Worm (Caenorhabditis elegans) whole organism, late embryonic: ENCODE results near the gene gck-2.

Experiments used
- C08G9.2 ChIP-seq: sonication (generic microtip); optimal IDR thresholded peaks from 2 replicates; lab custom pipeline; 2016; ENCODE audit warnings: mild to moderate bottlenecking, missing genetic modification characterization, moderate library complexity, missing compliant biosample characterization
- F13H6.1 ChIP-seq: sonication (generic microtip); optimal IDR thresholded peaks from 2 replicates; lab custom pipeline; 2016; ENCODE audit warnings: missing genetic modification characterization, missing compliant biosample characterization
- K02D7.2 ChIP-seq: sonication (generic microtip); optimal IDR thresholded peaks from 2 replicates; lab custom pipeline; 2017; ENCODE audit warnings: mild to moderate bottlenecking, missing genetic modification characterization, missing compliant biosample characterization
- K09A11.1 ChIP-seq: sonication (generic microtip); optimal IDR thresholded peaks from 2 replicates; lab custom pipeline; 2017; ENCODE audit warnings: antibody characterized with exemption, mild to moderate bottlenecking, missing genetic modification characterization, missing compliant biosample characterization; ENCODE audit not compliant: insufficient read depth
- T23F11.4 ChIP-seq: fragments of 200-800 bp; sonication (Bioruptor generic); optimal IDR thresholded peaks from 2 replicates; lab custom pipeline; 2018; ENCODE audit warnings: mild to moderate bottlenecking, missing genetic modification characterization, missing compliant biosample characterization
- Y22D7AL.16 ChIP-seq: sonication (generic microtip); optimal IDR thresholded peaks from 2 replicates; lab custom pipeline; 2016; ENCODE audit warnings: missing genetic modification characterization, missing compliant biosample characterization
- ahr-1 ChIP-seq: sonication (generic microtip); optimal IDR thresholded peaks from 2 replicates; lab custom pipeline; 2016; ENCODE audit warnings: missing genetic modification characterization, missing compliant biosample characterization
- ama-1 ChIP-seq: fragments of 150-350 bp; optimal IDR thresholded peaks from 2 replicates; lab custom pipeline; 2014
- ceh-18 ChIP-seq: sonication (generic microtip); optimal IDR thresholded peaks from 2 replicates; lab custom pipeline; 2016; ENCODE audit warnings: missing genetic modification characterization, missing compliant biosample characterization
- ceh-19 ChIP-seq: fragments of 200-800 bp; sonication (Bioruptor generic); optimal IDR thresholded peaks from 2 replicates; lab custom pipeline; 2018; ENCODE audit warnings: mild to moderate bottlenecking, missing genetic modification characterization, missing compliant biosample characterization
- ceh-2 ChIP-seq: sonication (generic microtip); optimal IDR thresholded peaks from 2 replicates; lab custom pipeline; 2016; ENCODE audit warnings: missing genotype, missing genetic modification characterization, missing compliant biosample characterization
- ceh-31 ChIP-seq: sonication (generic microtip); optimal IDR thresholded peaks from 2 replicates; lab custom pipeline; 2016; ENCODE audit warnings: missing genetic modification characterization, missing compliant biosample characterization
- ceh-34 ChIP-seq: sonication (generic microtip); optimal IDR thresholded peaks from 2 replicates; lab custom pipeline; 2016; ENCODE audit warnings: mild to moderate bottlenecking, missing genetic modification characterization, missing compliant biosample characterization
- ceh-45 ChIP-seq: fragments of 200-800 bp; sonication (Bioruptor generic); IDR thresholded peaks from 2 replicates; pipeline ENCODE4 v1.3.6; 2022; ENCODE audit warnings: missing genetic modification reagents, missing genetic modification characterization, missing compliant biosample characterization
- ceh-48 ChIP-seq: sonication (generic microtip); optimal IDR thresholded peaks from 2 replicates; lab custom pipeline; 2016; ENCODE audit warnings: missing genetic modification characterization, inconsistent platforms, missing compliant biosample characterization
- ceh-6 ChIP-seq: fragments of 200-800 bp; sonication (Bioruptor generic); optimal IDR thresholded peaks from 2 replicates; lab custom pipeline; 2018; ENCODE audit warnings: mild to moderate bottlenecking, missing genetic modification characterization, missing compliant biosample characterization
- ceh-9 ChIP-seq: sonication (generic microtip); optimal IDR thresholded peaks from 2 replicates; lab custom pipeline; 2016; ENCODE audit warnings: mild to moderate bottlenecking, missing genetic modification characterization, inconsistent platforms, missing compliant biosample characterization
- che-1 ChIP-seq: sonication (generic microtip); optimal IDR thresholded peaks from 2 replicates; lab custom pipeline; 2016; ENCODE audit warnings: mild to moderate bottlenecking, missing genetic modification characterization, missing compliant biosample characterization
- dmd-4 ChIP-seq: sonication (generic microtip); optimal IDR thresholded peaks from 2 replicates; lab custom pipeline; 2016; ENCODE audit warnings: borderline replicate concordance, missing genetic modification characterization, missing compliant biosample characterization
- elt-2 ChIP-seq: sonication (generic microtip); optimal IDR thresholded peaks from 2 replicates; lab custom pipeline; 2016; ENCODE audit warnings: missing genetic modification reagents, missing genetic modification characterization, missing compliant biosample characterization
- eyg-1 ChIP-seq: sonication (generic microtip); optimal IDR thresholded peaks from 2 replicates; lab custom pipeline; 2016; ENCODE audit warnings: missing genotype, missing genetic modification characterization, missing compliant biosample characterization
- gmeb-2 ChIP-seq: sonication (generic microtip); optimal IDR thresholded peaks from 2 replicates; lab custom pipeline; 2016; ENCODE audit warnings: missing genetic modification characterization, inconsistent platforms, missing compliant biosample characterization
- hlh-13 ChIP-seq: fragments of 200-800 bp; sonication (Bioruptor generic); optimal IDR thresholded peaks from 2 replicates; lab custom pipeline; 2018; ENCODE audit warnings: mild to moderate bottlenecking, missing genetic modification characterization, missing compliant biosample characterization
- hlh-15 ChIP-seq: sonication (generic microtip); optimal IDR thresholded peaks from 2 replicates; lab custom pipeline; 2016; ENCODE audit warnings: missing genetic modification characterization, missing compliant biosample characterization
- madf-2 ChIP-seq: sonication (generic microtip); optimal IDR thresholded peaks from 2 replicates; lab custom pipeline; 2017; ENCODE audit warnings: missing genetic modification characterization, missing compliant biosample characterization
- mec-3 ChIP-seq: sonication (generic microtip); optimal IDR thresholded peaks from 2 replicates; lab custom pipeline; 2016; ENCODE audit warnings: borderline replicate concordance, missing genetic modification characterization, missing compliant biosample characterization
- nfya-1 ChIP-seq: sonication (generic microtip); optimal IDR thresholded peaks from 2 replicates; lab custom pipeline; 2017; ENCODE audit warnings: missing genetic modification characterization, mild to moderate bottlenecking, missing compliant biosample characterization, antibody characterized with exemption, moderate library complexity
- nhr-11 ChIP-seq: fragments of 150-350 bp; optimal IDR thresholded peaks from 2 replicates; lab custom pipeline; 2014; ENCODE audit warnings: missing biosample characterization, missing genetic modification characterization
- npax-4 ChIP-seq: sonication (generic microtip); optimal IDR thresholded peaks from 2 replicates; lab custom pipeline; 2016; ENCODE audit warnings: missing genetic modification characterization, missing compliant biosample characterization
- pat-9 ChIP-seq: fragments of 200-800 bp; sonication (Bioruptor generic); optimal IDR thresholded peaks from 2 replicates; lab custom pipeline; 2018; ENCODE audit warnings: mild to moderate bottlenecking, missing genetic modification characterization, moderate library complexity, missing compliant biosample characterization
- pax-1 ChIP-seq: fragments of 150-350 bp; optimal IDR thresholded peaks from 2 replicates; lab custom pipeline; 2014; ENCODE audit warnings: missing biosample characterization, missing genetic modification characterization
- pha-2 ChIP-seq: sonication (generic microtip); optimal IDR thresholded peaks from 2 replicates; lab custom pipeline; 2017; ENCODE audit warnings: mild to moderate bottlenecking, missing genetic modification characterization, missing compliant biosample characterization
- pha-4 ChIP-seq: fragments of 150-350 bp; optimal IDR thresholded peaks from 2 replicates; lab custom pipeline; 2018; ENCODE audit warnings: missing biosample characterization, missing genetic modification reagents, missing genetic modification characterization
- pqm-1 ChIP-seq: sonication (generic microtip); optimal IDR thresholded peaks from 2 replicates; lab custom pipeline; 2016; ENCODE audit warnings: missing genetic modification characterization, missing compliant biosample characterization
- pros-1 ChIP-seq: fragments of 150-350 bp; optimal IDR thresholded peaks from 2 replicates; lab custom pipeline; 2014; ENCODE audit warnings: missing biosample characterization, missing genetic modification reagents, missing genetic modification characterization
- rnt-1 ChIP-seq: sonication (generic microtip); optimal IDR thresholded peaks from 2 replicates; lab custom pipeline; 2016; ENCODE audit warnings: missing genetic modification characterization, missing compliant biosample characterization
- tbx-7 ChIP-seq: sonication (generic microtip); optimal IDR thresholded peaks from 2 replicates; lab custom pipeline; 2016; ENCODE audit warnings: missing genotype, missing genetic modification characterization, missing compliant biosample characterization
- unc-3 ChIP-seq, 2 experiments: fragments of 200-800 bp in 1 of 2; sonication (Bioruptor generic) in 1 of 2; sonication (generic microtip) in 1 of 2; conservative IDR thresholded peaks in 1 of 2; optimal IDR thresholded peaks in 1 of 2; 2 replicates each; pipeline versions ENCODE4 v1.3.6 to Lab custom; 2016 to 2022; ENCODE audit warnings: missing compliant biosample characterization in 2 of 2, missing genetic modification characterization in 2 of 2, missing genetic modification reagents in 1 of 2
- unc-55 ChIP-seq: sonication (generic microtip); optimal IDR thresholded peaks from 2 replicates; lab custom pipeline; 2017; ENCODE audit warnings: missing biosample characterization, missing genetic modification reagents, missing genetic modification characterization
- zip-5 ChIP-seq: sonication (generic microtip); optimal IDR thresholded peaks from 2 replicates; lab custom pipeline; 2016; ENCODE audit warnings: missing genetic modification characterization, missing compliant biosample characterization

The gck-2 gene

DNA sequence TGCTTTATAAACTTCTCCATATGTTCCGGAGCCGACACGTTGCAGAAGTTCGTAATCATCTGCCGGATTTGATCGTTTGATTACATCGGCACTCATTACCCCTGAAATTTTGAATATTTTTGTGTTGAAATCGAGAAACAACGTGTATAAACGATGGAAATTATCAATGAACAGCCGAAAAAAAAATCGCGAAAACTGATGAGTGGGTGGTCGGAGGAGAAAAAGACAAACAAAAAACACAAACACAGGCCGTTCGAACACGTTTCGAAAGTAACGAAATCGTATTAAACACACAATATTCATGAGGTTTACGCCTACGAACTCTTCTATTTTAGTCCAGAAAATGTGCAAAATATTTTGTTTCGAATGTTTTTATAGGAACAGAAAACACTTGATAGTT is at the start of gene gck-2:
TSS of gene gck-2 (minus strand) at position 101 of the 400 bp plus-strand sequence.
- TF ChIP-seq ceh-31 (tag; lab: Kevin White, UChicago) (no peak), zip-5 (no peak), unc-3 (GFP tag; conservative IDR thresholded peaks at IDR 0.05; lab: Robert Waterston, UW) (no peak), unc-3 (tag; optimal IDR thresholded peaks at IDR 0.05; lab: Kevin White, UChicago) (no peak), ceh-19 (GFP tag; lab: Kevin White, UChicago) (no peak), ceh-6 (no peak), ama-1 (lab: Kevin White, UChicago) (no peak), elt-2 (tag; lab: Kevin White, UChicago) (no peak), T23F11.4 (GFP tag; lab: Kevin White, UChicago) (no peak), nfya-1 (tag; lab: Kevin White, UChicago) (no peak), K02D7.2 (tag; lab: Kevin White, UChicago) (no peak), ceh-9 (tag; lab: Kevin White, UChicago) (no peak)

DNA sequence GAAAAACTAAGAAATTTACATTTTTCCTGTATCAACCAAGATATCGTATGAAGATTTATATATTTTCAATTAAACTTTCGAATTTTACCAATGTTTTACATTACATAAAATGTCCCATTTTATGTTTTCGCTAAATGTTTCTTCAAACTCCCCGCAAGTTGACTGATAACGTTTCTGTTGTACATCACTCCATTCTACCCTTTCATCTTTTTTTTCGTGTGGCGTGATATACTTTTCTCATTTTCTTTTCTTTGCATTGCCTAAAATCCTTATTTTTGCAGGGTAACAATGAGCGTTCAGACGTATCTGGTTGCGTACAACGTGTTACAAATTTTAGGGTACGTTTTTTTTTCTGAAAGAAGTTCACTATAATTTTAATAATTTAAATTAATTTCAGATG is 46.5 kb upstream of the gck-2 start, which contains the start of gene hpo-8:
TSS of gene hpo-8 (plus strand) at position 282 of the 400 bp plus-strand sequence.
- TF ChIP-seq ceh-31 (tag; lab: Kevin White, UChicago) (no peak), nhr-11 (tag; lab: Kevin White, UChicago) (no peak), F13H6.1 (tag; lab: Kevin White, UChicago) (no peak), unc-55 (GFP tag; lab: Kevin White, UChicago) (no peak), pat-9 (tag; lab: Kevin White, UChicago) (no peak), tbx-7 (tag; lab: Kevin White, UChicago) (no peak), pha-4 (tag; lab: Kevin White, UChicago) (no peak), pqm-1 (tag; lab: Kevin White, UChicago) (no peak), ceh-18 (tag; lab: Kevin White, UChicago) (no peak), che-1 (tag; lab: Kevin White, UChicago) (no peak), dmd-4 (no peak), elt-2 (tag; lab: Kevin White, UChicago) (no peak), unc-3 (GFP tag; conservative IDR thresholded peaks at IDR 0.05; lab: Robert Waterston, UW) (no peak), unc-3 (tag; optimal IDR thresholded peaks at IDR 0.05; lab: Kevin White, UChicago) (no peak), ceh-19 (GFP tag; lab: Kevin White, UChicago) (no peak), Y22D7AL.16 (no peak), hlh-15 (tag; lab: Kevin White, UChicago) (no peak), T23F11.4 (GFP tag; lab: Kevin White, UChicago) (no peak), C08G9.2 (tag; lab: Kevin White, UChicago) (no peak)

DNA sequence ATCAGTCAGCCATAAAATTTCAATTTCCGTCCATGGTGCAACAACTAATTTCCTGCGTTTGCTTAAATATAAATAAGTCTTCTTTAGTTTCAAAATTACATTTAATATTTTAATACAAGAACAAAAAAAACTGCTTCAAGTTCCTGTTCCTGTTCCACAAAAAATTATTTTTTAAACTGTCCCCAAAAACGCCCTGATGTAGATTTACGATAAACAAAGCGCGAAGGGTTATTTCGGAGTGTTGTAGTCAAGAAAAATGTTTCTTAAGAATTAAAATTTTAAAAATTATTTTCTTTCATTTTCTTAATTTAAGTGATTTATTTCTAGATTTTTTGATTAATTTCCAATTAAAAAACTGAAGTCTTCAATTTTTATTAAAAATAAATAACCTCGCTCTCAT is 46.1 kb upstream of the gck-2 start, which contains the start of gene T15B7.15:
TSS of gene T15B7.15 (minus strand) at position 67 of the 400 bp plus-strand sequence.
- TF ChIP-seq ama-1 (lab: Kevin White, UChicago) (no peak), zip-5 (no peak), ceh-2 (tag; lab: Kevin White, UChicago) (no peak), ahr-1 (tag; lab: Kevin White, UChicago) (no peak), ceh-45 (GFP tag; lab: Robert Waterston, UW) (no peak)

DNA sequence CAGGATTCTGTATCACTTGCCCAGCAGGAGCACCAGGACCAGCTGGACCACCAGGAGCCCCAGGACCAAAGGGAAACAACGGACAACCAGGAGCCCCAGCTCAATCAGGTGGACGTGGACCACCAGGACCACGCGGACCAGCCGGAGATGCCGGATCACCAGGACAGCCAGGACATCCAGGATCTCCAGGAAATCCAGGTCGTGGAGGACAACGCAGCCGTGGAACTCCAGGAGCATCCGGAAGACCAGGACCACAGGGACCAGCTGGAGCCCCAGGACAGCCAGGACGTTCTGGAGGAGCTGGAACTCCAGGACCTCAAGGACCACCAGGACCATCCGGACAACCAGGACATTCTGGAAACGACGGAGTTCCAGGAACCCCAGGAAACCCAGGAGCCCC is 43.6 kb upstream of the gck-2 start:
- no peak for TF ChIP-seq K09A11.1 (tag; lab: Kevin White, UChicago)
- no peak for TF ChIP-seq ceh-18 (tag; lab: Kevin White, UChicago)
- TF ChIP-seq ceh-48 (tag; lab: Kevin White, UChicago): no peak
- no peak for TF ChIP-seq K02D7.2 (tag; lab: Kevin White, UChicago)
- no peak for TF ChIP-seq eyg-1 (tag; lab: Kevin White, UChicago)
- TF ChIP-seq, all 69 proteins: peak for 0

DNA sequence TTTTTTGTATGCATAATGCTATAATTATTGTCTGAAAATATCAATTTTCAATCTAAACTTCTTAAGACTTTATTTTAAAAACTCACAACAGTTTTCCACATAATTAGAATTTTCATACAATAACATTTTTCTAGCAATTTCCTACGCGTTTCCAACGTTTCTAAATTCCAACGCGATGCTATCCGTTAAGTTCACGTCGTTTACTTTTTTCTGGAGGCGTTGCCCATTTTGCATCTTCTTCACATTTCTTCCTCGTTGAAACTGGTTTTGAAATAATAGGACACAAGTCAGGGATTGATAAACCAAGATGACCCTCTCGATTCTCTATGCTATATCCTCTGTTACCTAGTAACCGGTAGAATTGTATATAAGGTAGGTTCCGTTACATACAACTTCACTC is 42.8 kb upstream of the gck-2 start, which contains the start of the genes T15B7.14 and col-143:
TSS of gene T15B7.14 (minus strand) at position 101 of the 400 bp plus-strand sequence.
TSS of gene col-143 (plus strand) at position 394 of the 400 bp plus-strand sequence.
- TF ChIP-seq che-1 (tag; lab: Kevin White, UChicago) (no peak), pax-1 (tag; lab: Kevin White, UChicago) (no peak), ceh-34 (tag; lab: Kevin White, UChicago) (no peak), gmeb-2 (no peak), ceh-6 (no peak), elt-2 (tag; lab: Kevin White, UChicago) (no peak), rnt-1 (tag; lab: Kevin White, UChicago) (no peak), pha-4 (tag; lab: Kevin White, UChicago) (no peak), ceh-19 (GFP tag; lab: Kevin White, UChicago) (no peak), npax-4 (tag; lab: Kevin White, UChicago) (no peak), ceh-31 (tag; lab: Kevin White, UChicago) (no peak), K02D7.2 (tag; lab: Kevin White, UChicago) (no peak), madf-2 (tag; lab: Kevin White, UChicago) (no peak), pha-2 (tag; lab: Kevin White, UChicago) (no peak), hlh-13 (GFP tag; lab: Kevin White, UChicago) (no peak), mec-3 (tag; lab: Kevin White, UChicago) (no peak), T23F11.4 (GFP tag; lab: Kevin White, UChicago) (no peak), pros-1 (tag; lab: Kevin White, UChicago) (no peak)
